Worm (Caenorhabditis elegans): ENCODE measurements around the gene rme-4.

ce11 chrX:10373581-10373980 is 6.1 kb downstream of the rme-4 start:
- TF ChIP-seq rnt-1 (tag; optimal IDR thresholded peaks at IDR 0.05) (no peak), C38D4.7 (GFP tag; optimal IDR thresholded peaks at IDR 0.05) (no peak), fkh-10 (GFP tag; optimal IDR thresholded peaks at IDR 0.05) (no peak), unc-55 (GFP tag; optimal IDR thresholded peaks at IDR 0.05) (no peak), sox-4 (tag; optimal IDR thresholded peaks at IDR 0.05) (no peak), hlh-15 (tag; optimal IDR thresholded peaks at IDR 0.05) (no peak)

All from whole organism, late embryonic.